Worm (Caenorhabditis elegans) whole organism, L2 larva: ENCODE results near the gene C44B7.7.

Experiments
- C34F6.9 ChIP-seq: fragments of 150-350 bp; optimal IDR thresholded peaks from 2 replicates; lab custom pipeline; 2014; ENCODE audit warnings: missing biosample characterization, missing genetic modification characterization
- F13H6.1 ChIP-seq: sonication (generic microtip); optimal IDR thresholded peaks from 2 replicates; lab custom pipeline; 2016; ENCODE audit warnings: missing genetic modification characterization, missing compliant biosample characterization
- R02D3.7 ChIP-seq: fragments of 150-350 bp; optimal IDR thresholded peaks from 2 replicates; lab custom pipeline; 2014; ENCODE audit warnings: missing biosample characterization, missing genetic modification characterization
- Y55F3AM.14 ChIP-seq: fragments of 200-800 bp; sonication (Bioruptor generic); optimal IDR thresholded peaks from 2 replicates; lab custom pipeline; 2018; ENCODE audit warnings: mild to moderate bottlenecking, missing genetic modification characterization, missing compliant biosample characterization
- ZK546.5 ChIP-seq: sonication (generic microtip); optimal IDR thresholded peaks from 2 replicates; lab custom pipeline; 2017; ENCODE audit warnings: missing biosample characterization, missing genetic modification characterization
- alr-1 ChIP-seq: fragments of 150-350 bp; optimal IDR thresholded peaks from 2 replicates; lab custom pipeline; 2014; ENCODE audit warnings: missing biosample characterization, missing genetic modification characterization
- aly-2 ChIP-seq: fragments of 150-350 bp; optimal IDR thresholded peaks from 2 replicates; lab custom pipeline; 2014; ENCODE audit warnings: missing biosample characterization, missing genetic modification characterization
- ama-1 ChIP-seq: fragments of 150-350 bp; optimal IDR thresholded peaks from 2 replicates; lab custom pipeline; 2018; ENCODE audit warnings: inconsistent platforms
- blmp-1 ChIP-seq: sonication (generic microtip); optimal IDR thresholded peaks from 2 replicates; lab custom pipeline; 2017; ENCODE audit warnings: missing genetic modification characterization, mild to moderate bottlenecking, missing compliant biosample characterization, antibody characterized with exemption, moderate library complexity; ENCODE audit not compliant: insufficient read depth
- ceh-82 ChIP-seq: fragments of 150-350 bp; optimal IDR thresholded peaks from 2 replicates; lab custom pipeline; 2014; ENCODE audit warnings: missing biosample characterization, missing genetic modification characterization
- crh-2 ChIP-seq: sonication (generic microtip); optimal IDR thresholded peaks from 2 replicates; lab custom pipeline; 2017; ENCODE audit warnings: missing biosample characterization, missing genetic modification characterization
- dmd-4 ChIP-seq: sonication (generic microtip); optimal IDR thresholded peaks from 2 replicates; lab custom pipeline; 2017; ENCODE audit warnings: missing biosample characterization, missing genetic modification characterization
- egl-27 ChIP-seq: sonication (generic microtip); optimal IDR thresholded peaks from 3 replicates; lab custom pipeline; 2017; ENCODE audit warnings: missing biosample characterization, missing genetic modification reagents, missing genetic modification characterization
- elt-1 ChIP-seq: fragments of 150-350 bp; optimal IDR thresholded peaks from 2 replicates; lab custom pipeline; 2014; ENCODE audit warnings: missing biosample characterization, missing genetic modification characterization
- elt-3 ChIP-seq: sonication (generic microtip); optimal IDR thresholded peaks from 2 replicates; lab custom pipeline; 2017; ENCODE audit warnings: missing biosample characterization, missing genetic modification characterization
- fos-1 ChIP-seq: fragments of 150-350 bp; optimal IDR thresholded peaks from 2 replicates; lab custom pipeline; 2014; ENCODE audit warnings: missing biosample characterization, missing genetic modification characterization
- gmeb-1 ChIP-seq: fragments of 150-350 bp; optimal IDR thresholded peaks from 2 replicates; lab custom pipeline; 2014; ENCODE audit warnings: missing biosample characterization, missing genetic modification characterization
- lin-11 ChIP-seq: fragments of 150-350 bp; sonication (generic microtip); optimal IDR thresholded peaks from 2 replicates; lab custom pipeline; 2014; ENCODE audit warnings: missing biosample characterization, missing genetic modification characterization, inconsistent platforms, mixed read lengths
- lin-13 ChIP-seq: fragments of 150-350 bp; optimal IDR thresholded peaks from 2 replicates; lab custom pipeline; 2014; ENCODE audit warnings: missing biosample characterization, missing genetic modification reagents, missing genetic modification characterization
- lin-39 ChIP-seq: fragments of 150-350 bp; optimal IDR thresholded peaks from 2 replicates; lab custom pipeline; 2014; ENCODE audit warnings: missing biosample characterization, missing genetic modification reagents, missing genetic modification characterization
- lsy-2 ChIP-seq, 2 experiments: fragments of 150-350 bp in 1 of 2; sonication (generic microtip) in 1 of 2; optimal IDR thresholded peaks; 2 replicates each; lab custom pipeline; 2014 to 2017; ENCODE audit warnings: missing biosample characterization in 2 of 2, missing genetic modification characterization in 2 of 2
- mab-5 ChIP-seq: fragments of 150-350 bp; optimal IDR thresholded peaks from 2 replicates; lab custom pipeline; 2014; ENCODE audit warnings: missing biosample characterization, missing genetic modification characterization
- mbf-1 ChIP-seq: sonication (generic microtip); optimal IDR thresholded peaks from 2 replicates; lab custom pipeline; 2017; ENCODE audit warnings: missing biosample characterization, missing genetic modification characterization
- mdl-1 ChIP-seq, 2 experiments: fragments of 150-350 bp in 1 of 2; sonication (generic microtip) in 1 of 2; optimal IDR thresholded peaks; 2 replicates each; lab custom pipeline; 2017; ENCODE audit warnings: missing biosample characterization in 2 of 2, missing genetic modification characterization in 2 of 2
- nhr-10 ChIP-seq: sonication (generic microtip); optimal IDR thresholded peaks from 2 replicates; lab custom pipeline; 2017; ENCODE audit warnings: missing biosample characterization, missing genetic modification characterization
- nhr-11 ChIP-seq: fragments of 150-350 bp; optimal IDR thresholded peaks from 2 replicates; lab custom pipeline; 2014; ENCODE audit warnings: missing biosample characterization, missing genetic modification characterization
- nhr-12 ChIP-seq: fragments of 150-350 bp; optimal IDR thresholded peaks from 2 replicates; lab custom pipeline; 2014; ENCODE audit warnings: missing biosample characterization, missing genetic modification characterization
- nhr-129 ChIP-seq: fragments of 150-350 bp; optimal IDR thresholded peaks from 2 replicates; lab custom pipeline; 2014; ENCODE audit warnings: missing biosample characterization, missing genetic modification characterization
- nhr-21 ChIP-seq: fragments of 150-350 bp; optimal IDR thresholded peaks from 2 replicates; lab custom pipeline; 2014; ENCODE audit warnings: missing biosample characterization, missing genetic modification characterization
- nhr-23 ChIP-seq: fragments of 150-350 bp; optimal IDR thresholded peaks from 2 replicates; lab custom pipeline; 2014; ENCODE audit warnings: missing biosample characterization, missing genetic modification reagents, missing genetic modification characterization
- nhr-237 ChIP-seq: fragments of 150-350 bp; optimal IDR thresholded peaks from 2 replicates; lab custom pipeline; 2014; ENCODE audit warnings: missing biosample characterization, missing genetic modification characterization
- nhr-25 ChIP-seq: fragments of 150-350 bp; sonication (generic microtip); optimal IDR thresholded peaks from 3 replicates; lab custom pipeline; 2014; ENCODE audit warnings: missing biosample characterization, missing genetic modification characterization
- nhr-6 ChIP-seq: fragments of 150-350 bp; optimal IDR thresholded peaks from 2 replicates; lab custom pipeline; 2014; ENCODE audit warnings: missing biosample characterization, missing genetic modification characterization
- nhr-77 ChIP-seq: fragments of 150-350 bp; optimal IDR thresholded peaks from 2 replicates; lab custom pipeline; 2014; ENCODE audit warnings: missing biosample characterization, missing genetic modification characterization
- sem-4 ChIP-seq: fragments of 150-350 bp; optimal IDR thresholded peaks from 2 replicates; lab custom pipeline; 2014; ENCODE audit warnings: missing biosample characterization, missing genetic modification reagents, missing genetic modification characterization
- skn-1 ChIP-seq: sonication (generic microtip); optimal IDR thresholded peaks from 2 replicates; lab custom pipeline; 2017; ENCODE audit warnings: missing biosample characterization, missing genetic modification characterization
- sma-3 ChIP-seq: sonication (generic microtip); optimal IDR thresholded peaks from 2 replicates; lab custom pipeline; 2016; ENCODE audit warnings: missing genetic modification reagents, missing genetic modification characterization, missing compliant biosample characterization
- sma-9 ChIP-seq, 2 experiments: fragments of 150-350 bp in 1 of 2; sonication (generic microtip) in 1 of 2; optimal IDR thresholded peaks; 2 replicates each; lab custom pipeline; 2014 to 2016; ENCODE audit warnings: missing genetic modification characterization in 2 of 2, mild to moderate bottlenecking in 1 of 2, missing biosample characterization in 1 of 2, missing compliant biosample characterization in 1 of 2, missing genetic modification reagents in 1 of 2, moderate library complexity in 1 of 2
- snpc-4 ChIP-seq: fragments of 150-350 bp; optimal IDR thresholded peaks from 2 replicates; lab custom pipeline; 2014; ENCODE audit warnings: missing biosample characterization, missing genetic modification characterization
- unc-39 ChIP-seq: fragments of 150-350 bp; optimal IDR thresholded peaks from 2 replicates; lab custom pipeline; 2014; ENCODE audit warnings: missing biosample characterization, missing genetic modification characterization
- unc-55 ChIP-seq: fragments of 150-350 bp; sonication (generic microtip); optimal IDR thresholded peaks from 3 replicates; lab custom pipeline; 2014; ENCODE audit warnings: missing biosample characterization, missing genetic modification reagents, missing genetic modification characterization
- unc-62 ChIP-seq: fragments of 150-350 bp; optimal IDR thresholded peaks from 2 replicates; lab custom pipeline; 2014; ENCODE audit warnings: missing biosample characterization, missing genetic modification reagents, missing genetic modification characterization
- ztf-1 ChIP-seq: fragments of 200-800 bp; sonication (Bioruptor generic); conservative IDR thresholded peaks from 2 replicates; pipeline ENCODE4 v1.3.6; 2022; ENCODE audit warnings: missing genetic modification characterization, missing compliant biosample characterization
- ztf-11 ChIP-seq: sonication (generic microtip); optimal IDR thresholded peaks from 2 replicates; lab custom pipeline; 2017; ENCODE audit warnings: missing biosample characterization, missing genetic modification characterization
- ztf-4 ChIP-seq: fragments of 150-350 bp; optimal IDR thresholded peaks from 2 replicates; lab custom pipeline; 2014; ENCODE audit warnings: missing biosample characterization, missing genetic modification characterization

C44B7.7 gene

ce11 chrII:6893589-6894245, 13.8 kb upstream of the C44B7.7 start, which contains the start of gene adal-1:
adal-1 (minus strand) TSS chrII:6893639.
- TF ChIP-seq lsy-2 (tag; optimal IDR thresholded peaks at IDR 0.05; lab: Kevin White, UChicago) (peak in 1 of 2 experiments; percentile 35), nhr-129 (tag; lab: Kevin White, UChicago) (no peak)

- TF ChIP-seq unc-55 (GFP tag; lab: Kevin White, UChicago): no peak
- TF ChIP-seq mdl-1 (tag; optimal IDR thresholded peaks at IDR 0.05; lab: Kevin White, UChicago): peak in 1 of 2 experiments; percentile 42
- no peak for TF ChIP-seq skn-1 (tag; lab: Kevin White, UChicago)
- no peak for TF ChIP-seq aly-2 (tag; lab: Kevin White, UChicago)
- TF ChIP-seq nhr-10 (tag; lab: Kevin White, UChicago): no peak
- TF ChIP-seq alr-1: no peak
- peak; percentile 78 for TF ChIP-seq nhr-21 (tag; lab: Kevin White, UChicago)
- TF ChIP-seq C34F6.9 (tag; lab: Kevin White, UChicago): peak; percentile 11
- TF ChIP-seq nhr-25: peak; percentile 36
- no peak for TF ChIP-seq nhr-23 (tag; lab: Kevin White, UChicago)
- TF ChIP-seq ama-1: peak; percentile 59
- peak; percentile 74 for TF ChIP-seq sma-3 (GFP tag; lab: Kevin White, UChicago)
- TF ChIP-seq dmd-4 (tag; lab: Kevin White, UChicago): no peak
- no peak for TF ChIP-seq R02D3.7 (tag; lab: Kevin White, UChicago)
- TF ChIP-seq unc-62 (GFP tag; lab: Kevin White, UChicago): no peak
- TF ChIP-seq nhr-237 (tag; lab: Kevin White, UChicago): no peak
- peak; percentile 60 for TF ChIP-seq crh-2
- TF ChIP-seq fos-1 (tag; lab: Kevin White, UChicago): peak; percentile 64
- TF ChIP-seq Y55F3AM.14: peak; percentile 6
- no peak for TF ChIP-seq mab-5 (tag; lab: Kevin White, UChicago)
- no peak for TF ChIP-seq ztf-11 (tag; lab: Kevin White, UChicago)
- peak; percentile 89 for TF ChIP-seq nhr-129 (tag; lab: Kevin White, UChicago)
- TF ChIP-seq egl-27 (tag; lab: Kevin White, UChicago): no peak
- TF ChIP-seq sem-4: no peak
- TF ChIP-seq nhr-6 (tag; lab: Kevin White, UChicago): peak; percentile 47
- peak; percentile 87 for TF ChIP-seq sma-9 (GFP tag; optimal IDR thresholded peaks at IDR 0.05; lab: Kevin White, UChicago)
- TF ChIP-seq sma-9 (tag; optimal IDR thresholded peaks at IDR 0.05; lab: Kevin White, UChicago): no peak
- TF ChIP-seq F13H6.1: peak; percentile 68
- no peak for TF ChIP-seq lin-11 (tag; lab: Kevin White, UChicago)
- peak in 1 of 2 experiments; percentile 47 for TF ChIP-seq lsy-2 (tag; optimal IDR thresholded peaks at IDR 0.05; lab: Kevin White, UChicago)
- TF ChIP-seq gmeb-1 (tag; lab: Kevin White, UChicago): peak; percentile 50
- peak; percentile 73 for TF ChIP-seq blmp-1 (tag; lab: Kevin White, UChicago)
- TF ChIP-seq ztf-4 (tag; lab: Kevin White, UChicago): no peak
Observed at ce11 chrII:6891838-6892237, 11.9 kb upstream of the C44B7.7 start.

ce11 chrII:6891176-6891575, 11.2 kb upstream of the C44B7.7 start:
- TF ChIP-seq ceh-82 (tag; lab: Kevin White, UChicago) (no peak), mdl-1 (tag; optimal IDR thresholded peaks at IDR 0.05; lab: Kevin White, UChicago) (peak; percentile 60 to 92), gmeb-1 (tag; lab: Kevin White, UChicago) (peak; percentile 7), lin-13 (peak; percentile 32), Y55F3AM.14 (no peak), nhr-6 (tag; lab: Kevin White, UChicago) (no peak), R02D3.7 (tag; lab: Kevin White, UChicago) (no peak), ztf-11 (tag; lab: Kevin White, UChicago) (no peak), lsy-2 (tag; optimal IDR thresholded peaks at IDR 0.05; lab: Kevin White, UChicago) (peak in 1 of 2 experiments; percentile 11), sma-3 (GFP tag; lab: Kevin White, UChicago) (peak; percentile 54), F13H6.1 (peak; percentile 63), elt-3 (no peak), snpc-4 (tag; lab: Kevin White, UChicago) (peak; percentile 21), ztf-1 (GFP tag; lab: Robert Waterston, UW) (no peak), nhr-12 (tag; lab: Kevin White, UChicago) (no peak), ZK546.5 (no peak), unc-55 (GFP tag; lab: Kevin White, UChicago) (peak; percentile 40), nhr-77 (tag; lab: Kevin White, UChicago) (no peak), nhr-21 (tag; lab: Kevin White, UChicago) (peak; percentile 78), sem-4 (peak; percentile 58), C34F6.9 (tag; lab: Kevin White, UChicago) (peak; percentile 66), lin-11 (tag; lab: Kevin White, UChicago) (peak; percentile 26), elt-1 (tag; lab: Kevin White, UChicago) (no peak), sma-9 (GFP tag; optimal IDR thresholded peaks at IDR 0.05; lab: Kevin White, UChicago) (peak; percentile 74), sma-9 (tag; optimal IDR thresholded peaks at IDR 0.05; lab: Kevin White, UChicago) (no peak), ama-1 (peak; percentile 88), alr-1 (no peak), nhr-11 (tag; lab: Kevin White, UChicago) (no peak), nhr-25 (peak; percentile 40), mbf-1 (tag; lab: Kevin White, UChicago) (no peak), unc-39 (no peak), nhr-237 (tag; lab: Kevin White, UChicago) (no peak), nhr-129 (tag; lab: Kevin White, UChicago) (peak; percentile 94), lin-39 (no peak), nhr-23 (tag; lab: Kevin White, UChicago) (no peak), unc-62 (GFP tag; lab: Kevin White, UChicago) (no peak)
